Fruit fly (Drosophila melanogaster): ENCODE data around the gene CG1636.
A peak's percentile ranks its signal among the peaks of the same experiment; 100 is the strongest.

CG1636 gene

DNA sequence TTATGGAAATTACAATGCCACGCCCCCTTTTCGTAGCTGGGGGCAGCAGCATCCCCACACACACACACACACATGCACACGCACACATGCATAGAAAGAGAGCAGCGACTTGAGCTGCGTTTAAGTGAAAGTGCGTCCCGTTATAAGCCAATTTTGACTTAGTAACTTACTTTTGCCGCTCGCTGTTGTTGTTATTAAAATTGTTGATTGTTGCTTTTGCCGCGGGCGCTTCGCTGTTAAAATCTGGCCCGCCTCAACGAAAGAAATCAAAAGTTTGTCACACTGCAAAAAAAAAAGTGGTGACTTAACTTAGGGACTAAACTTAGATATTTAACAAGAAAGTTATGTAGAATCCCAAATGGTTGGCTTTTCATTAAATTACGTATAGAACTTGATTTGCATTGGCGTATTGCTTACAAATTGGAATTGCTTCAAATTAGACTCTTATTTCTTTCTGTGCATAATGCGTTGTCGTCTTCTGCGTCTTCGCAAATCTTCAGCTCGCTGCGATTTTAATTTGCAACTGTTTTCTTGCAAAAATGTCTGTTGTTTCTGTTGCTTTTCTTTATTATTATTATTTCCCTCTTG, 18.4 kb upstream of the CG1636 start (continued):
- TF ChIP-seq CG10565 (GFP tag; optimal IDR thresholded peaks at IDR 0.05): no peak
- no peak for TF ChIP-seq btn (GFP tag; optimal IDR thresholded peaks at IDR 0.05)
- no peak for TF ChIP-seq klu (GFP tag; IDR thresholded peaks at IDR 0.05)
- TF ChIP-seq dan (GFP tag; IDR thresholded peaks at IDR 0.05): no peak
- no peak for TF ChIP-seq B-H1 (GFP tag; IDR thresholded peaks at IDR 0.05)
- 0 out of 3 replicates have a peak, but pooled peaks have one; percentile 13 for TF ChIP-seq dysf (GFP tag; IDR thresholded peaks at IDR 0.05)
- no peak for TF ChIP-seq CG30431 (GFP tag; optimal IDR thresholded peaks at IDR 0.05)
- TF ChIP-seq CG12299 (tag; optimal IDR thresholded peaks at IDR 0.05): no peak
- no peak for TF ChIP-seq tna (GFP tag; IDR thresholded peaks at IDR 0.05; ENCODE audit: partially characterized antibody)
- TF ChIP-seq ro (GFP tag; IDR thresholded peaks at IDR 0.05): no peak
- TF ChIP-seq CG17612 (GFP tag; IDR thresholded peaks at IDR 0.05): no peak
- no peak for TF ChIP-seq D (optimal IDR thresholded peaks at IDR 0.05)
- TF ChIP-seq D (GFP tag; optimal IDR thresholded peaks at IDR 0.05): no peak
- TF ChIP-seq Nf-YB (GFP tag; optimal IDR thresholded peaks at IDR 0.05): no peak
- no peak for TF ChIP-seq CG9215 (GFP tag; IDR thresholded peaks at IDR 0.05)
- no peak for TF ChIP-seq Hmx (GFP tag; optimal IDR thresholded peaks at IDR 0.05)
- TF ChIP-seq CG14014 (GFP tag; IDR thresholded peaks at IDR 0.05): no peak
- no peak for TF ChIP-seq Scr (GFP tag; IDR thresholded peaks at IDR 0.05; ENCODE audit: partially characterized antibody)
- no peak for TF ChIP-seq Bteb2 (GFP tag; optimal IDR thresholded peaks at IDR 0.05)
- TF ChIP-seq unc-4 (GFP tag; IDR thresholded peaks at IDR 0.05; ENCODE audit: partially characterized antibody): no peak
- TF ChIP-seq chn (GFP tag; optimal IDR thresholded peaks at IDR 0.05): no peak
- no peak for TF ChIP-seq CG31441 (GFP tag; IDR thresholded peaks at IDR 0.05)
- TF ChIP-seq bowl (GFP tag; IDR thresholded peaks at IDR 0.05): no peak
- TF ChIP-seq CG17361 (GFP tag; IDR thresholded peaks at IDR 0.05): 0 out of 3 replicates have a peak, but pooled peaks have one; percentile 14
- no peak for TF ChIP-seq dati (GFP tag; IDR thresholded peaks at IDR 0.05)
- TF ChIP-seq CG7987 (GFP tag; optimal IDR thresholded peaks at IDR 0.05): no peak
- peak; percentile 46 for TF ChIP-seq gem (tag; optimal IDR thresholded peaks at IDR 0.05)
- TF ChIP-seq hth (optimal IDR thresholded peaks at IDR 0.05): no peak
- TF ChIP-seq Ravus (GFP tag; IDR thresholded peaks at IDR 0.05): no peak
- TF ChIP-seq CG30020 (tag; optimal IDR thresholded peaks at IDR 0.05): no peak
- TF ChIP-seq tgo (GFP tag; IDR thresholded peaks at IDR 0.05): 0 out of 3 replicates have a peak, but pooled peaks have one; percentile 27
- peak; percentile 62 for TF ChIP-seq sens (GFP tag)
- TF ChIP-seq lab (GFP tag; optimal IDR thresholded peaks at IDR 0.05): no peak
- TF ChIP-seq sima (GFP tag; optimal IDR thresholded peaks at IDR 0.05): no peak
- TF ChIP-seq al (GFP tag; IDR thresholded peaks at IDR 0.05): no peak
- no peak for TF ChIP-seq CG15479 (GFP tag; optimal IDR thresholded peaks at IDR 0.05)
- TF ChIP-seq hbn (GFP tag; IDR thresholded peaks at IDR 0.05; ENCODE audit: partially characterized antibody): no peak
- TF ChIP-seq CG32772 (GFP tag; IDR thresholded peaks at IDR 0.05): 0 out of 2 replicates have a peak, but pooled peaks have one; percentile 27
- no peak for TF ChIP-seq cato (GFP tag; optimal IDR thresholded peaks at IDR 0.05; ENCODE audit: borderline replicate concordance)
- no peak for TF ChIP-seq tio (GFP tag; optimal IDR thresholded peaks at IDR 0.05)
- TF ChIP-seq CG2120 (GFP tag; optimal IDR thresholded peaks at IDR 0.05): no peak
- no peak for TF ChIP-seq Hey (tag; optimal IDR thresholded peaks at IDR 0.05)
- no peak for TF ChIP-seq CG17186 (GFP tag; optimal IDR thresholded peaks at IDR 0.05)
- no peak for TF ChIP-seq crc (GFP tag; optimal IDR thresholded peaks at IDR 0.05)
- TF ChIP-seq so (GFP tag; IDR thresholded peaks at IDR 0.05): no peak
- TF ChIP-seq Neu2 (GFP tag; optimal IDR thresholded peaks at IDR 0.05; ENCODE audit: borderline replicate concordance): no peak
- no peak for TF ChIP-seq ind (GFP tag; optimal IDR thresholded peaks at IDR 0.05)
- no peak for TF ChIP-seq knrl (GFP tag; IDR thresholded peaks at IDR 0.05; ENCODE audit: partially characterized antibody)
- no peak for TF ChIP-seq B-H2 (GFP tag; optimal IDR thresholded peaks at IDR 0.05)
- TF ChIP-seq nom (GFP tag; optimal IDR thresholded peaks at IDR 0.05): no peak
- no peak for TF ChIP-seq stwl (tag; optimal IDR thresholded peaks at IDR 0.05)
- no peak for TF ChIP-seq maf-S (GFP tag; optimal IDR thresholded peaks at IDR 0.05)
